Fruit fly (Drosophila melanogaster): ENCODE measurements around the gene Nepl19.

The Nepl19 gene

dm6 chr3R:28904174-28904573, 24.3 kb upstream of the Nepl19 start (continued):
- no peak for TF ChIP-seq Dip3 (GFP tag; optimal IDR thresholded peaks at IDR 0.05)
- no peak for TF ChIP-seq hth (optimal IDR thresholded peaks at IDR 0.05)
- TF ChIP-seq bsh (GFP tag; optimal IDR thresholded peaks at IDR 0.05), result peak; percentile 1 to 73
- TF ChIP-seq CG14667 (GFP tag; IDR thresholded peaks at IDR 0.05), result peak; percentile 44; the same call in 1 of the 2 replicates
- TF ChIP-seq CG7372 (GFP tag; IDR thresholded peaks at IDR 0.05), result peak; percentile 45
- TF ChIP-seq Fer3 (tag; optimal IDR thresholded peaks at IDR 0.05), result peak; percentile 39
- no peak for TF ChIP-seq h (optimal IDR thresholded peaks at IDR 0.05)
- peak; percentile 45; the same call in 1 of the 2 replicates for TF ChIP-seq stc (GFP tag; IDR thresholded peaks at IDR 0.05)
- TF ChIP-seq hbn (GFP tag; IDR thresholded peaks at IDR 0.05; ENCODE audit: partially characterized antibody), result no peak
- TF ChIP-seq CG18619 (GFP tag; optimal IDR thresholded peaks at IDR 0.05), result peak; percentile 4
- peak; percentile 58; the same call in 2 of the 3 replicates for TF ChIP-seq zfh1 (GFP tag; IDR thresholded peaks at IDR 0.05)
- TF ChIP-seq CG4424 (GFP tag; optimal IDR thresholded peaks at IDR 0.05), result peak; percentile 44
- TF ChIP-seq fd96Cb (tag; optimal IDR thresholded peaks at IDR 0.05), result peak; percentile 58
- TF ChIP-seq CG31224 (GFP tag; IDR thresholded peaks at IDR 0.05), result 0 out of 2 replicates have a peak, but pooled peaks have one; percentile 18
- peak; percentile 68 for TF ChIP-seq CG11504 (tag; optimal IDR thresholded peaks at IDR 0.05)
- TF ChIP-seq Hmx (GFP tag; optimal IDR thresholded peaks at IDR 0.05), result no peak
- TF ChIP-seq ken (GFP tag; IDR thresholded peaks at IDR 0.05), result peak; percentile 45; the same call in 1 of the 3 replicates
- no peak for TF ChIP-seq CG11456 (GFP tag; IDR thresholded peaks at IDR 0.05)
- TF ChIP-seq jumu (GFP tag; optimal IDR thresholded peaks at IDR 0.05), result peak; percentile 21
- peak; percentile 61 for TF ChIP-seq Rfx (GFP tag; IDR thresholded peaks at IDR 0.05)
- peak; percentile 76 for TF ChIP-seq CG1603 (tag; optimal IDR thresholded peaks at IDR 0.05)
- TF ChIP-seq tx (GFP tag; optimal IDR thresholded peaks at IDR 0.05), result no peak
- TF ChIP-seq CG12155 (GFP tag; optimal IDR thresholded peaks at IDR 0.05), result no peak
- TF ChIP-seq CG7839 (tag; optimal IDR thresholded peaks at IDR 0.05), result peak; percentile 63
- TF ChIP-seq dysf (GFP tag; IDR thresholded peaks at IDR 0.05), result peak; percentile 63; the same call in 1 of the 3 replicates
- peak; percentile 3 for TF ChIP-seq CG10654 (GFP tag; optimal IDR thresholded peaks at IDR 0.05)
- TF ChIP-seq sob (GFP tag; IDR thresholded peaks at IDR 0.05), result peak; percentile 17; the same call in 1 of the 2 replicates
- peak; percentile 70 for TF ChIP-seq unpg (GFP tag; optimal IDR thresholded peaks at IDR 0.05)
- TF ChIP-seq Bgb (GFP tag; IDR thresholded peaks at IDR 0.05; ENCODE audit: partially characterized antibody), result no peak
- peak; percentile 40; the same call in 1 of the 2 replicates for TF ChIP-seq CG9932 (GFP tag; IDR thresholded peaks at IDR 0.05)
- no peak for TF ChIP-seq CG7357 (GFP tag; IDR thresholded peaks at IDR 0.05)
- peak; percentile 11 for TF ChIP-seq lab (GFP tag; optimal IDR thresholded peaks at IDR 0.05)
- peak; percentile 4 for TF ChIP-seq CG18599 (GFP tag; optimal IDR thresholded peaks at IDR 0.05)
- TF ChIP-seq CG18262 (tag; optimal IDR thresholded peaks at IDR 0.05), result peak; percentile 62
- peak; percentile 67 for TF ChIP-seq Blimp-1 (GFP tag; optimal IDR thresholded peaks at IDR 0.05)
- TF ChIP-seq Drgx (GFP tag; IDR thresholded peaks at IDR 0.05), result peak; percentile 52
- TF ChIP-seq H15 (GFP tag; IDR thresholded peaks at IDR 0.05), result peak; percentile 65; the same call in 2 of the 3 replicates
- peak; percentile 29; the same call in 1 of the 2 replicates for TF ChIP-seq CG32532 (GFP tag; IDR thresholded peaks at IDR 0.05)
- no peak for TF ChIP-seq Optix (GFP tag; IDR thresholded peaks at IDR 0.05)
- peak; percentile 70 for TF ChIP-seq vvl (GFP tag; IDR thresholded peaks at IDR 0.05)
- TF ChIP-seq pnt (GFP tag; optimal IDR thresholded peaks at IDR 0.05), result peak; percentile 53
- no peak for TF ChIP-seq CG3065 (GFP tag; optimal IDR thresholded peaks at IDR 0.05)
- TF ChIP-seq H2.0 (GFP tag; IDR thresholded peaks at IDR 0.05), result peak; percentile 9; the same call in 1 of the 2 replicates
- peak; percentile 51; the same call in 1 of the 2 replicates for TF ChIP-seq Nf-YA (GFP tag; IDR thresholded peaks at IDR 0.05)
- TF ChIP-seq CG2129 (GFP tag; IDR thresholded peaks at IDR 0.05; ENCODE audit: partially characterized antibody), result no peak
- TF ChIP-seq Ada2b (GFP tag; IDR thresholded peaks at IDR 0.05), result peak; percentile 22; the same call in 1 of the 2 replicates
- no peak for TF ChIP-seq CG10321 (GFP tag; IDR thresholded peaks at IDR 0.05)
- peak; percentile 25 for TF ChIP-seq az2 (GFP tag; optimal IDR thresholded peaks at IDR 0.05)
- TF ChIP-seq CG8290 (GFP tag; optimal IDR thresholded peaks at IDR 0.05), result no peak
- TF ChIP-seq CG8290 (tag; optimal IDR thresholded peaks at IDR 0.05), result peak in 1 of 2 experiments; percentile 62
- peak; percentile 63 for TF ChIP-seq sisA (GFP tag; IDR thresholded peaks at IDR 0.05)
- peak; percentile 52 for TF ChIP-seq CG12391 (tag; optimal IDR thresholded peaks at IDR 0.05)

All from whole organism, embryonic.